Fruit fly (Drosophila melanogaster): ENCODE measurements around the gene IKKbeta.

dm6 chr3R:16080942-16081589 lies 31.8 kb upstream of the IKKbeta start, which contains the start of gene CG32855:
- TF ChIP-seq pan (optimal IDR thresholded peaks at IDR 0.05) (no peak), usp (GFP tag; optimal IDR thresholded peaks at IDR 0.05) (no peak), psq (optimal IDR thresholded peaks at IDR 0.05) (no peak), CG8478 (optimal IDR thresholded peaks at IDR 0.05) (no peak), EcR (GFP tag; optimal IDR thresholded peaks at IDR 0.05) (no peak), Dll (optimal IDR thresholded peaks at IDR 0.05) (no peak)
